Worm (Caenorhabditis elegans) whole organism, L4 larva: ENCODE results near the gene K08B12.1.

ENCODE experiments used
- F10B5.3 ChIP-seq: sonication (generic microtip); optimal IDR thresholded peaks from 2 replicates; lab custom pipeline; 2016; ENCODE audit warnings: mild to moderate bottlenecking, missing genetic modification characterization, missing compliant biosample characterization
- F26F4.8 ChIP-seq: fragments of 200-800 bp; sonication (Bioruptor generic); conservative IDR thresholded peaks from 2 replicates; pipeline ENCODE4 v1.3.6; 2022; ENCODE audit warnings: missing genetic modification characterization, missing compliant biosample characterization
- F44E2.7 ChIP-seq: fragments of 200-800 bp; sonication (Bioruptor generic); IDR thresholded peaks from 2 replicates; pipeline ENCODE4 v2.1.2; 2022; ENCODE audit warnings: missing genetic modification characterization, missing compliant biosample characterization
- T20F7.1 ChIP-seq: fragments of 200-800 bp; sonication (Bioruptor generic); optimal IDR thresholded peaks from 2 replicates; lab custom pipeline; 2018; ENCODE audit warnings: mild to moderate bottlenecking, missing genetic modification characterization, missing compliant biosample characterization
- Y105C5A.15 ChIP-seq: fragments of 200-800 bp; sonication (Bioruptor generic); IDR thresholded peaks from 2 replicates; pipeline ENCODE4 v1.3.6; 2022; ENCODE audit warnings: missing genetic modification characterization, missing compliant biosample characterization
- Y5F2A.4 ChIP-seq: fragments of 200-800 bp; sonication (Bioruptor generic); optimal IDR thresholded peaks from 2 replicates; lab custom pipeline; 2018; ENCODE audit warnings: mild to moderate bottlenecking, missing genetic modification characterization, missing compliant biosample characterization
- ZK546.5 ChIP-seq, 2 experiments: sonication (generic microtip); optimal IDR thresholded peaks; 2 replicates each; lab custom pipeline; 2017; ENCODE audit warnings: missing biosample characterization in 2 of 2, missing genetic modification characterization in 2 of 2
- aha-1 ChIP-seq: fragments of 150-350 bp; peaks from one replicate; lab custom pipeline; 2014; ENCODE audit warnings: missing biosample characterization, missing genetic modification characterization
- attf-4 ChIP-seq: sonication (generic microtip); optimal IDR thresholded peaks from 3 replicates; lab custom pipeline; 2017; ENCODE audit warnings: missing biosample characterization, missing genetic modification characterization
- ceh-44 ChIP-seq: fragments of 200-800 bp; sonication (Bioruptor generic); IDR thresholded peaks from 2 replicates; pipeline ENCODE4 v1.3.6; 2022; ENCODE audit warnings: missing genetic modification reagents, missing genetic modification characterization, missing compliant biosample characterization
- ceh-62 ChIP-seq: sonication (generic microtip); optimal IDR thresholded peaks from 2 replicates; lab custom pipeline; 2017; ENCODE audit warnings: missing biosample characterization, missing genetic modification characterization
- ceh-82 ChIP-seq: sonication (generic microtip); optimal IDR thresholded peaks from 2 replicates; lab custom pipeline; 2017; ENCODE audit warnings: missing biosample characterization, missing genetic modification characterization
- cey-2 ChIP-seq: sonication (generic microtip); optimal IDR thresholded peaks from 3 replicates; lab custom pipeline; 2017; ENCODE audit warnings: missing genetic modification characterization, mild to moderate bottlenecking, missing compliant biosample characterization, antibody characterized with exemption, borderline replicate concordance; ENCODE audit not compliant: insufficient read depth
- daf-12 ChIP-seq: fragments of 150-350 bp; optimal IDR thresholded peaks from 2 replicates; lab custom pipeline; 2014; ENCODE audit warnings: missing biosample characterization, missing genetic modification reagents, missing genetic modification characterization
- daf-16 ChIP-seq, 3 experiments: sonication (generic microtip); optimal IDR thresholded peaks; 2 replicates each; lab custom pipeline; 2016 to 2017; ENCODE audit warnings: missing genetic modification characterization in 3 of 3, missing genetic modification reagents in 3 of 3, mild to moderate bottlenecking in 2 of 3, missing compliant biosample characterization in 2 of 3, missing biosample characterization in 1 of 3, moderate library complexity in 1 of 3
- daf-19 ChIP-seq: fragments of 200-800 bp; sonication (Bioruptor generic); conservative IDR thresholded peaks from 2 replicates; pipeline ENCODE4 v1.3.6; 2022; ENCODE audit warnings: missing genetic modification characterization, missing compliant biosample characterization
- dmd-6 ChIP-seq: fragments of 200-800 bp; sonication (Bioruptor generic); IDR thresholded peaks from 2 replicates; pipeline ENCODE4 v1.3.6; 2022; ENCODE audit warnings: missing genetic modification reagents, missing genetic modification characterization, missing compliant biosample characterization
- dpl-1 ChIP-seq: fragments of 150-350 bp; optimal IDR thresholded peaks from 2 replicates; lab custom pipeline; 2014; ENCODE audit warnings: missing biosample characterization, missing genetic modification reagents, missing genetic modification characterization
- dve-1 ChIP-seq: sonication (generic microtip); optimal IDR thresholded peaks from 2 replicates; lab custom pipeline; 2017; ENCODE audit warnings: antibody characterized with exemption, mild to moderate bottlenecking, missing genetic modification characterization, missing compliant biosample characterization; ENCODE audit not compliant: insufficient read depth
- fkh-10 ChIP-seq: fragments of 150-350 bp; optimal IDR thresholded peaks from 2 replicates; lab custom pipeline; 2014; ENCODE audit warnings: missing biosample characterization, missing genetic modification reagents, missing genetic modification characterization
- hlh-30 ChIP-seq: sonication (generic microtip); optimal IDR thresholded peaks from 2 replicates; lab custom pipeline; 2017; ENCODE audit warnings: antibody characterized with exemption, mild to moderate bottlenecking, missing genetic modification characterization, missing compliant biosample characterization; ENCODE audit not compliant: insufficient read depth
- jun-1 ChIP-seq: fragments of 150-350 bp; optimal IDR thresholded peaks from 2 replicates; lab custom pipeline; 2014; ENCODE audit warnings: missing biosample characterization, missing genetic modification reagents, missing genetic modification characterization
- lim-7 ChIP-seq: fragments of 200-800 bp; sonication (Bioruptor generic); IDR thresholded peaks from 2 replicates; pipeline ENCODE4 v1.3.6; 2022; ENCODE audit warnings: missing genetic modification characterization, missing compliant biosample characterization
- lin-1 ChIP-seq: fragments of 200-800 bp; sonication (Bioruptor generic); IDR thresholded peaks from 2 replicates; pipeline ENCODE4 v1.3.6; 2022; ENCODE audit warnings: missing genetic modification reagents, missing genetic modification characterization, missing compliant biosample characterization
- lir-3 ChIP-seq: sonication (generic microtip); optimal IDR thresholded peaks from 2 replicates; lab custom pipeline; 2016; ENCODE audit warnings: mild to moderate bottlenecking, missing genetic modification characterization, missing compliant biosample characterization
- mdl-1 ChIP-seq, 2 experiments: fragments of 150-350 bp in 1 of 2; sonication (generic microtip) in 1 of 2; optimal IDR thresholded peaks; 2 replicates each; lab custom pipeline; 2014 to 2017; ENCODE audit warnings: missing biosample characterization in 2 of 2, missing genetic modification characterization in 2 of 2
- mdt-29 ChIP-seq: fragments of 200-800 bp; sonication (Bioruptor generic); IDR thresholded peaks from 2 replicates; pipeline ENCODE4 v1.3.6; 2022; ENCODE audit warnings: missing genetic modification reagents, missing genetic modification characterization, missing compliant biosample characterization
- mep-1 ChIP-seq: fragments of 150-350 bp; sonication (generic microtip); optimal IDR thresholded peaks from 3 replicates; lab custom pipeline; 2014; ENCODE audit warnings: missing biosample characterization, missing genetic modification characterization
- mes-2 ChIP-seq: sonication (generic microtip); optimal IDR thresholded peaks from 2 replicates; lab custom pipeline; 2016; ENCODE audit warnings: missing genotype, mild to moderate bottlenecking, missing genetic modification characterization, missing compliant biosample characterization; ENCODE audit not compliant: poor library complexity, severe bottlenecking
- mxl-3 ChIP-seq: fragments of 200-800 bp; sonication (Bioruptor generic); optimal IDR thresholded peaks from 2 replicates; lab custom pipeline; 2018; ENCODE audit warnings: mild to moderate bottlenecking, missing genetic modification characterization, missing compliant biosample characterization
- nhr-102 ChIP-seq: sonication (generic microtip); optimal IDR thresholded peaks from 2 replicates; lab custom pipeline; 2016; ENCODE audit warnings: mild to moderate bottlenecking, missing genetic modification characterization, moderate library complexity, missing compliant biosample characterization
- nhr-11 ChIP-seq: fragments of 150-350 bp; optimal IDR thresholded peaks from 2 replicates; lab custom pipeline; 2014; ENCODE audit warnings: missing biosample characterization, missing genetic modification characterization
- nhr-111 ChIP-seq: fragments of 200-800 bp; sonication (Bioruptor generic); optimal IDR thresholded peaks from 2 replicates; lab custom pipeline; 2018; ENCODE audit warnings: mild to moderate bottlenecking, missing genetic modification characterization, missing compliant biosample characterization
- nhr-28 ChIP-seq: fragments of 150-350 bp; optimal IDR thresholded peaks from 2 replicates; lab custom pipeline; 2014; ENCODE audit warnings: missing biosample characterization, missing genetic modification characterization
- nhr-77 ChIP-seq: fragments of 150-350 bp; optimal IDR thresholded peaks from 2 replicates; lab custom pipeline; 2014; ENCODE audit warnings: missing biosample characterization, missing genetic modification characterization
- pha-4 ChIP-seq, 2 experiments: fragments of 150-350 bp in 1 of 2; fragments of 200-800 bp in 1 of 2; sonication (Bioruptor generic) in 1 of 2; IDR thresholded peaks in 1 of 2; optimal IDR thresholded peaks in 1 of 2; 2 replicates each; pipeline versions ENCODE4 v1.3.6 to Lab custom; 2014 to 2022; ENCODE audit warnings: missing genetic modification characterization in 2 of 2, missing genetic modification reagents in 2 of 2, missing biosample characterization in 1 of 2, missing compliant biosample characterization in 1 of 2
- php-3 ChIP-seq: fragments of 200-800 bp; sonication (Bioruptor generic); IDR thresholded peaks from 2 replicates; pipeline ENCODE4 v1.3.6; 2022; ENCODE audit warnings: missing genetic modification reagents, missing genetic modification characterization, missing compliant biosample characterization
- pqm-1 ChIP-seq: sonication (generic microtip); optimal IDR thresholded peaks from 2 replicates; lab custom pipeline; 2017; ENCODE audit warnings: missing biosample characterization, missing genetic modification characterization
- saeg-2 ChIP-seq: fragments of 200-800 bp; sonication (Bioruptor generic); IDR thresholded peaks from 2 replicates; pipeline ENCODE4 v1.3.6; 2022; ENCODE audit warnings: missing genetic modification reagents, missing genetic modification characterization, missing compliant biosample characterization
- set-16 ChIP-seq: fragments of 200-800 bp; sonication (Bioruptor generic); IDR thresholded peaks from 2 replicates; pipeline ENCODE4 v1.3.6; 2022; ENCODE audit warnings: missing genetic modification reagents, missing genetic modification characterization, missing compliant biosample characterization
- skn-1 ChIP-seq: fragments of 150-350 bp; optimal IDR thresholded peaks from 2 replicates; lab custom pipeline; 2014; ENCODE audit warnings: missing biosample characterization, missing genetic modification characterization
- snpc-4 ChIP-seq: fragments of 150-350 bp; optimal IDR thresholded peaks from 2 replicates; lab custom pipeline; 2014; ENCODE audit warnings: missing biosample characterization, missing genetic modification characterization
- unc-130 ChIP-seq: sonication (generic microtip); optimal IDR thresholded peaks from 2 replicates; lab custom pipeline; 2016; ENCODE audit warnings: missing genetic modification reagents, missing genetic modification characterization, missing compliant biosample characterization
- unc-39 ChIP-seq: sonication (generic microtip); optimal IDR thresholded peaks from 2 replicates; lab custom pipeline; 2017; ENCODE audit warnings: missing biosample characterization, missing genetic modification characterization
- vab-7 ChIP-seq: fragments of 200-800 bp; sonication (Bioruptor generic); IDR thresholded peaks from 2 replicates; pipeline ENCODE4 v1.3.6; 2022; ENCODE audit warnings: missing genetic modification reagents, missing genetic modification characterization, missing compliant biosample characterization
- zfp-3 ChIP-seq: fragments of 200-800 bp; sonication (Bioruptor generic); conservative IDR thresholded peaks from 2 replicates; pipeline ENCODE4 v1.3.6; 2022; ENCODE audit warnings: missing genetic modification reagents, missing genetic modification characterization, missing compliant biosample characterization

Gene K08B12.1

ce11 chrV:6288607-6289006 lies 29.4 kb downstream of the K08B12.1 start, which contains the start of gene K12B6.11:
Gene K12B6.11 (plus strand): TSS chrV:6288907.
- TF ChIP-seq dmd-6 (GFP tag; lab: Robert Waterston, UW): peak; percentile 25; the same call in 1 of the 2 replicates
- TF ChIP-seq cey-2 (tag; lab: Kevin White, UChicago): no peak
- TF ChIP-seq mep-1 (tag; lab: Kevin White, UChicago): no peak
- TF ChIP-seq jun-1 (tag; lab: Kevin White, UChicago): no peak
- no peak for TF ChIP-seq ceh-82

- TF ChIP-seq pqm-1 (peak; percentile 54), daf-16 (GFP tag; optimal IDR thresholded peaks at IDR 0.05; lab: Kevin White, UChicago) (no peak), daf-16 (tag; optimal IDR thresholded peaks at IDR 0.05; lab: Kevin White, UChicago) (peak; percentile 65), nhr-28 (tag; lab: Kevin White, UChicago) (peak; percentile 7), mes-2 (tag; lab: Kevin White, UChicago) (no peak), php-3 (GFP tag; lab: Robert Waterston, UW) (peak; percentile 93), F44E2.7 (GFP tag; lab: Robert Waterston, UW) (no peak), pha-4 (GFP tag; IDR thresholded peaks at IDR 0.05; lab: Robert Waterston, UW) (no peak), pha-4 (tag; optimal IDR thresholded peaks at IDR 0.05; lab: Kevin White, UChicago) (no peak), lim-7 (GFP tag; lab: Robert Waterston, UW) (no peak), mdl-1 (tag; optimal IDR thresholded peaks at IDR 0.05; lab: Kevin White, UChicago) (no peak), fkh-10 (GFP tag; lab: Kevin White, UChicago) (no peak), unc-130 (no peak), dve-1 (tag; lab: Kevin White, UChicago) (peak; percentile 52), unc-39 (tag; lab: Kevin White, UChicago) (no peak), saeg-2 (no peak), nhr-77 (tag; lab: Kevin White, UChicago) (no peak), lin-1 (GFP tag; lab: Robert Waterston, UW) (no peak), dmd-6 (GFP tag; lab: Robert Waterston, UW) (peak; percentile 30; the same call in 1 of the 2 replicates), T20F7.1 (GFP tag; lab: Kevin White, UChicago) (no peak), Y105C5A.15 (GFP tag; lab: Robert Waterston, UW) (no peak), hlh-30 (tag; lab: Kevin White, UChicago) (no peak), mdt-29 (GFP tag; lab: Robert Waterston, UW) (no peak), daf-12 (tag; lab: Kevin White, UChicago) (no peak)
- TF ChIP-seq, all 104 proteins: peak for 6
Observed at ce11 chrV:6291301-6291700, 32.1 kb downstream of the K08B12.1 start.

- TF ChIP-seq daf-12 (tag; lab: Kevin White, UChicago) (no peak), pqm-1 (peak; percentile 76), daf-19 (GFP tag; lab: Robert Waterston, UW) (no peak), nhr-102 (tag; lab: Kevin White, UChicago) (no peak), F26F4.8 (GFP tag; lab: Robert Waterston, UW) (no peak), Y5F2A.4 (GFP tag; lab: Kevin White, UChicago) (no peak), vab-7 (GFP tag; lab: Robert Waterston, UW) (no peak), dve-1 (tag; lab: Kevin White, UChicago) (peak; percentile 39), attf-4 (tag; lab: Kevin White, UChicago) (no peak), dpl-1 (GFP tag; lab: Kevin White, UChicago) (no peak), ZK546.5 (tag; optimal IDR thresholded peaks at IDR 0.05; lab: Kevin White, UChicago) (no peak), mxl-3 (no peak), set-16 (GFP tag; lab: Robert Waterston, UW) (no peak), aha-1 (tag; lab: Kevin White, UChicago) (peak; percentile 34), nhr-28 (tag; lab: Kevin White, UChicago) (peak; percentile 48), skn-1 (tag; lab: Kevin White, UChicago) (no peak), lir-3 (no peak), T20F7.1 (GFP tag; lab: Kevin White, UChicago) (no peak), snpc-4 (tag; lab: Kevin White, UChicago) (no peak), zfp-3 (GFP tag; lab: Robert Waterston, UW) (no peak), daf-16 (GFP tag; optimal IDR thresholded peaks at IDR 0.05; lab: Kevin White, UChicago) (no peak), daf-16 (tag; optimal IDR thresholded peaks at IDR 0.05; lab: Kevin White, UChicago) (peak; percentile 43), nhr-11 (tag; lab: Kevin White, UChicago) (no peak), pha-4 (GFP tag; IDR thresholded peaks at IDR 0.05; lab: Robert Waterston, UW) (no peak), pha-4 (tag; optimal IDR thresholded peaks at IDR 0.05; lab: Kevin White, UChicago) (no peak), ceh-62 (no peak), nhr-111 (GFP tag; lab: Kevin White, UChicago) (no peak), ceh-44 (no peak), F10B5.3 (tag; lab: Kevin White, UChicago) (no peak)
Observed at ce11 chrV:6292401-6292800, 33.2 kb downstream of the K08B12.1 start, which contains the start of gene K12B6.9. Gene K12B6.9 (minus strand): TSS chrV:6292666.
